Worm (Caenorhabditis elegans): ENCODE measurements around the gene Y26G10.6.
A peak's percentile ranks its signal among the peaks of the same experiment; 100 is the strongest.

Y26G10.6 gene

ce11 chrV:17712349-17712748 is 12.6 kb downstream of the Y26G10.6 start:
- no peak for TF ChIP-seq hmbx-1 (tag; optimal IDR thresholded peaks at IDR 0.05)
- TF ChIP-seq F13C5.2 (tag; optimal IDR thresholded peaks at IDR 0.05): no peak
- TF ChIP-seq ama-1 (optimal IDR thresholded peaks at IDR 0.05): no peak
- no peak for TF ChIP-seq tbx-37 (GFP tag; conservative IDR thresholded peaks at IDR 0.05)
- no peak for TF ChIP-seq ets-7 (tag; optimal IDR thresholded peaks at IDR 0.05)
- TF ChIP-seq aly-1 (tag; optimal IDR thresholded peaks at IDR 0.05): no peak
- TF ChIP-seq pes-1 (GFP tag; IDR thresholded peaks at IDR 0.05): no peak
- TF ChIP-seq ceh-36 (tag; optimal IDR thresholded peaks at IDR 0.05): no peak
- no peak for TF ChIP-seq B0310.2 (tag; optimal IDR thresholded peaks at IDR 0.05)
- TF ChIP-seq tbx-11 (GFP tag; IDR thresholded peaks at IDR 0.05): no peak
- no peak for TF ChIP-seq flt-1 (GFP tag; IDR thresholded peaks at IDR 0.05)
- no peak for TF ChIP-seq tra-4 (tag; optimal IDR thresholded peaks at IDR 0.05)
- TF ChIP-seq ceh-13 (GFP tag; optimal IDR thresholded peaks at IDR 0.05): no peak
- TF ChIP-seq scrt-1 (GFP tag; IDR thresholded peaks at IDR 0.05): no peak
- TF ChIP-seq hmg-4 (GFP tag; optimal IDR thresholded peaks at IDR 0.05): no peak

- no peak for TF ChIP-seq tbx-37 (GFP tag; conservative IDR thresholded peaks at IDR 0.05)
- TF ChIP-seq sea-1 (GFP tag; conservative IDR thresholded peaks at IDR 0.05): no peak
- TF ChIP-seq ceh-36 (tag; optimal IDR thresholded peaks at IDR 0.05): no peak
- no peak for TF ChIP-seq scrt-1 (GFP tag; IDR thresholded peaks at IDR 0.05)
- TF ChIP-seq ceh-13 (GFP tag; optimal IDR thresholded peaks at IDR 0.05): no peak
- no peak for TF ChIP-seq B0310.2 (tag; optimal IDR thresholded peaks at IDR 0.05)
- no peak for TF ChIP-seq ets-7 (tag; optimal IDR thresholded peaks at IDR 0.05)
- no peak for TF ChIP-seq hmg-4 (GFP tag; optimal IDR thresholded peaks at IDR 0.05)
- no peak for TF ChIP-seq hnd-1 (tag; optimal IDR thresholded peaks at IDR 0.05)
- no peak for TF ChIP-seq flt-1 (GFP tag; IDR thresholded peaks at IDR 0.05)
- TF ChIP-seq tra-4 (tag; optimal IDR thresholded peaks at IDR 0.05): no peak
- TF ChIP-seq ama-1 (optimal IDR thresholded peaks at IDR 0.05): no peak
- TF ChIP-seq hmbx-1 (tag; optimal IDR thresholded peaks at IDR 0.05): no peak
- TF ChIP-seq tbx-11 (GFP tag; IDR thresholded peaks at IDR 0.05): no peak
- no peak for TF ChIP-seq aly-1 (tag; optimal IDR thresholded peaks at IDR 0.05)
These were observed 14.6 kb downstream of the Y26G10.6 start, which contains the start of gene twk-33 for ce11 chrV:17714330-17714729. twk-33 (minus strand) TSS chrV:17714377.

DNA sequence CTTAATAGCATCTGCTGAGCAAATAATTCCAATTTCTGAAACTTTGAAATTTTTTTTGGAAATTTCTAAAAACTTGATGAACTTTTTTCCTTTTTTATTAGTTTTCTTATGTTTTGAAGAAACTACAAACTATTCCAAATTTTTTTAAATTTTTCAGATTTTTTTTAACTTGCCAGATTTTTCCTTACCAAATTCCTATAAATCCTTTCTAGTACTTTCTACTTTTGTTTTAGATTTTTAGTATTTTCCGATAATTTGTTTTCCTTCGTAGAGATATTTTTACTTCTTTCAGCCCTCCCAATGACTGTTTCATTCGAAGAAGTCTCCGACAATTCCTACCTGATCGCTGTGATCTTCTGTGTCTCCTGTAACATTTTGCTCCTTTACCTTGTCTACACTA is 18.9 kb downstream of the Y26G10.6 start, which contains the start of gene str-77:
Gene str-77 (plus strand): TSS at position 301 of the 400 bp plus-strand sequence.
- TF ChIP-seq ceh-13 (GFP tag; optimal IDR thresholded peaks at IDR 0.05) (no peak), B0310.2 (tag; optimal IDR thresholded peaks at IDR 0.05) (no peak)

DNA sequence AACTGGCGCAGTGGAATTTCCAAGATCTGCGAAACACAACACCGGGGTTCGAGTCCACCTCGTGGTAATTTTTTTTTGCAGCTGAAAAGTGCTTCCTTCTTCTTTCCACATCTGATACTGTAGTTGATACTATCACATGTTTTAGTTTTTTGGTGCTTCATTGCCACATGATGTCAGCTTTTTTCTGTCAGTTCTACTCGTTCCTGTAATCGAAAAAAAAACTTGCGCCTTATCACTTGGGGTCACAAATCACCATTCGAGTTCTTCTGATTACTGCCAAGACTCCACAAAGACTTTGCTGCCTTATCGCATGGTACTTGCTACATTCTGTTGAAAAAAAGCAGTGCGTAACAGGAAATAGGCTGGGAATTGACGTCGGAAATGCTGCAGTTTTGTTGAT is 21.9 kb downstream of the Y26G10.6 start:
- no peak for TF ChIP-seq tra-4 (tag; optimal IDR thresholded peaks at IDR 0.05)
- TF ChIP-seq ceh-36 (tag; optimal IDR thresholded peaks at IDR 0.05): no peak
- no peak for TF ChIP-seq hnd-1 (tag; optimal IDR thresholded peaks at IDR 0.05)
- TF ChIP-seq F13C5.2 (tag; optimal IDR thresholded peaks at IDR 0.05): no peak
- TF ChIP-seq hmbx-1 (tag; optimal IDR thresholded peaks at IDR 0.05): no peak
- TF ChIP-seq B0310.2 (tag; optimal IDR thresholded peaks at IDR 0.05): no peak
- no peak for TF ChIP-seq aly-1 (tag; optimal IDR thresholded peaks at IDR 0.05)

- TF ChIP-seq tbx-11 (GFP tag; IDR thresholded peaks at IDR 0.05) (no peak), aly-1 (tag; optimal IDR thresholded peaks at IDR 0.05) (no peak), pes-1 (GFP tag; IDR thresholded peaks at IDR 0.05) (no peak), hmg-4 (GFP tag; optimal IDR thresholded peaks at IDR 0.05) (no peak)
These were observed 22.8 kb downstream of the Y26G10.6 start for ce11 chrV:17722553-17722952.

DNA sequence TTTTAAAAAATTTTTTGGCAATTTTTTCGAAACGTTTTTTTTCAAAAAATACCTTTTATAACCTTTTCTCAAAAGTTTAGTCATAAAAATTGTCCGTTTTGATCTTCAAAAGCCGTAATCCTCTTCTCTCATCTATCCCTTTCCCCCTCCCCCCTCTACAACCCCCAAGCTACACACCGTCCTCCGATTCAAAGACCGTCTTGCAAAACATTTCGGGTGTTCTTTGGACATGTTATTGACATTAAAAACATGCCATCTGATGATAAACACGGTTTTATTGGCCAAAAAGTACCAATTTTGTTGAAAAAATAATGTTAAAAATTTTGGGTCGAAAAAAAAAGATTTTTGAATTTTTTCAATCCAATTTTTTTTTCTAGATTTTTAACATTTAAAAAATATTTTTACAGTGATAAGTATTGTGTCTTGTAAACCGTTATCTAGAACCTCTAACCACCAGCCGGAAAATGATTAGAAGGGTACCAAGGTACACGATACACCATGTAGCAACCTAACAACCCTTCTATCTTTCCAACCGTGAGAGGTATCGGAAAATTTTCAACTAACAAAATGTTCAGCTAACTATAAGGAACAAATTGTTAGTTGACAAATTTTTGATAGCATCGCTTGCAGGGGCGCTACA is 23.5 kb downstream of the Y26G10.6 start:
- TF ChIP-seq tbx-37 (GFP tag; conservative IDR thresholded peaks at IDR 0.05): no peak
- TF ChIP-seq ceh-13 (GFP tag; optimal IDR thresholded peaks at IDR 0.05): no peak
- no peak for TF ChIP-seq tbx-11 (GFP tag; IDR thresholded peaks at IDR 0.05)
- no peak for TF ChIP-seq hnd-1 (tag; optimal IDR thresholded peaks at IDR 0.05)
- TF ChIP-seq F13C5.2 (tag; optimal IDR thresholded peaks at IDR 0.05): no peak
- no peak for TF ChIP-seq hmg-4 (GFP tag; optimal IDR thresholded peaks at IDR 0.05)

- no peak for TF ChIP-seq hnd-1 (tag; optimal IDR thresholded peaks at IDR 0.05)
- no peak for TF ChIP-seq B0310.2 (tag; optimal IDR thresholded peaks at IDR 0.05)
- TF ChIP-seq sea-1 (GFP tag; conservative IDR thresholded peaks at IDR 0.05): no peak
These were observed 24.9 kb downstream of the Y26G10.6 start, which contains the start of gene fat-5 for ce11 chrV:17724704-17725103. fat-5 (plus strand) TSS chrV:17725004.

DNA sequence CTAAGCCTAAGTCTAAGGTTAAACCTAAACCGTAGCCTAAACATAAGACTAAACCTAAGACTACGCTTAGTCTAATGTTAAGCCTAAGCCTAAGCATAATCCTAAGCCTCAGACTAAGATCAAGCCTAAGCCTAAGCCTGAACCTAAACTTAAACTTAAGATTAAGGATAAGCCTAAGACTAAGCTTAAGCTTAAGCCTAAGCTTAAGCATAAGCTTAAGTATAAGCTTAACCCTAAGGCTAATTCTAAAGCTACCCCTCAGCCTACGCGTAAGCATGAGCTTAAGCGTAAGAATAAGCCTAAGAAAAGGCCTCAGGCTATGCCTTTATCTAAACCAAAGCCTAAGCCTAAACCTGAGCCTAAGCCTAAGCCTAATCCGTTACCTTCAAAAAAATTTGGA is 28.6 kb downstream of the Y26G10.6 start:
- TF ChIP-seq hmg-4 (GFP tag; optimal IDR thresholded peaks at IDR 0.05) (no peak), tra-4 (tag; optimal IDR thresholded peaks at IDR 0.05) (no peak), ceh-36 (tag; optimal IDR thresholded peaks at IDR 0.05) (peak; percentile 69), hnd-1 (tag; optimal IDR thresholded peaks at IDR 0.05) (no peak), tbx-11 (GFP tag; IDR thresholded peaks at IDR 0.05) (no peak)

DNA sequence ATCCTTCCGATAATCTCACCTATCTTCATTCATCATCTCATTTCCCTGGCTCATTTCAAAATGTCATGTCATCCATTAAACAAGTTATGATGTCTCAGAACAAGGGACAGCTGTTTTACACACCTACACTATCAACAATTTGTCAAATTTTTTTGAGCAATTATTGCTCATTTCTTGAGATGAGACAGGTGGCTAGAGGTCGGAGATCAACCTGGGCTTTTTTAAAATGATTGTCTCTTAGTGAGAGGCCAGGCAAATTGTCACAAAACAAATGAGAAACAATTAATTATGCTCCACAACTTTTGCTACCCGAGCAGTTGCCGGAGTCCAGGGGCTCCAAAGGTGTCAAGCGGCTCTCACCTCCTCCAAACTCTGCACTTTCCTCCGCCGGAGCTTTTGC is 29.0 kb downstream of the Y26G10.6 start:
- TF ChIP-seq B0310.2 (tag; optimal IDR thresholded peaks at IDR 0.05) (no peak), ceh-13 (GFP tag; optimal IDR thresholded peaks at IDR 0.05) (no peak), pes-1 (GFP tag; IDR thresholded peaks at IDR 0.05) (no peak), ceh-36 (tag; optimal IDR thresholded peaks at IDR 0.05) (no peak), scrt-1 (GFP tag; IDR thresholded peaks at IDR 0.05) (no peak), tbx-37 (GFP tag; conservative IDR thresholded peaks at IDR 0.05) (no peak), hmbx-1 (tag; optimal IDR thresholded peaks at IDR 0.05) (no peak), hmg-4 (GFP tag; optimal IDR thresholded peaks at IDR 0.05) (no peak), ama-1 (optimal IDR thresholded peaks at IDR 0.05) (no peak)

All from whole organism, early embryonic.